Fruit fly (Drosophila melanogaster) Kc167 (cell line): Measurements from ENCODE around the gene CG14292.

Experiments used
- h ChIP-seq: fragments of >200 bp; optimal IDR thresholded peaks from 3 replicates; lab custom pipeline; 2018; ENCODE audit warnings: missing external identifiers
- insv ChIP-seq: fragments of >200 bp; optimal IDR thresholded peaks from 3 replicates; lab custom pipeline; 2018; ENCODE audit warnings: missing external identifiers
- psq ChIP-seq: fragments of >200 bp; optimal IDR thresholded peaks from 2 replicates; lab custom pipeline; 2017; ENCODE audit warnings: missing external identifiers
- ttk ChIP-seq: sonication (Bioruptor generic); optimal IDR thresholded peaks from 2 replicates; lab custom pipeline; 2017; ENCODE audit warnings: missing external identifiers

DNA sequence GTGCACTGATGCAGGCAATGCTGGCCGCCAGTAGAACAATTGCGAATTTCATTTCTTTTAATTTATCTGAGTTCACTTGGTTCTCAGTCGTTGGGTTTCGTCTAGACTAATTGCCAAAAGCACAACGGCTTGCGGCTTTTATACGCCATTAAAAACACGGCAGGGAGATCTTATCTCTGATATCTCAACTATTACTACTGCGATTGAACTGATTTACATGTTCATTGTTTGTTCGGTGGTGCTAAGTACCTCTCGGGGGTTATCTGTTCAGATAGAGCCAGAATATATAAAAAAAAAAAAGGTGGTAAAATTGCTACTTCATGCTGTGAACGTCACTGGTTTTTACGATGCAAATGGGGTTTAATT lies at the start of gene CG14292:
- TF ChIP-seq psq (lab: Kevin White, UChicago) (no peak), ttk (no peak), insv (lab: Kevin White, UChicago) (no peak), h (lab: Kevin White, UChicago) (no peak)
